Worm (Caenorhabditis elegans) whole organism, young adult: Measurements from ENCODE around the gene W01A11.1.

Experiments
- B0019.2 ChIP-seq: fragments of 200-800 bp; sonication (Bioruptor generic); conservative IDR thresholded peaks from 2 replicates; pipeline ENCODE4 v1.3.6; 2022; ENCODE audit warnings: missing genetic modification reagents, missing genetic modification characterization, missing compliant biosample characterization
- B0336.3 ChIP-seq: fragments of 200-800 bp; sonication (Bioruptor generic); IDR thresholded peaks from 2 replicates; pipeline ENCODE4 v1.3.6; 2022; ENCODE audit warnings: missing genetic modification characterization, missing compliant biosample characterization
- F22D6.2 ChIP-seq: sonication (generic microtip); optimal IDR thresholded peaks from 2 replicates; lab custom pipeline; 2016; ENCODE audit warnings: mild to moderate bottlenecking, missing genetic modification characterization, missing compliant biosample characterization
- F55B11.4 ChIP-seq: sonication (generic microtip); optimal IDR thresholded peaks from 2 replicates; lab custom pipeline; 2016; ENCODE audit warnings: missing compliant biosample characterization, missing genetic modification characterization, borderline replicate concordance; ENCODE audit not compliant: insufficient read depth
- Y53F4B.3 ChIP-seq: fragments of 200-800 bp; sonication (Bioruptor generic); IDR thresholded peaks from 2 replicates; pipeline ENCODE4 v1.3.6; 2022; ENCODE audit warnings: missing genetic modification reagents, missing genetic modification characterization, missing compliant biosample characterization
- Y53G8AR.9 ChIP-seq: fragments of 200-800 bp; sonication (Bioruptor generic); conservative IDR thresholded peaks from 2 replicates; pipeline ENCODE4 v1.3.6; 2022; ENCODE audit warnings: missing genetic modification reagents, missing genetic modification characterization, missing compliant biosample characterization
- ZK185.1 ChIP-seq: sonication (generic microtip); optimal IDR thresholded peaks from 2 replicates; lab custom pipeline; 2016; ENCODE audit warnings: mild to moderate bottlenecking, missing genetic modification characterization, missing compliant biosample characterization; ENCODE audit not compliant: poor library complexity, severe bottlenecking
- ama-1 ChIP-seq, 3 experiments: fragments of 150-350 bp in 1 of 3; sonication (generic microtip) in 2 of 3; optimal IDR thresholded peaks; 2 replicates each; lab custom pipeline; 2014 to 2018; ENCODE audit warnings: missing biosample characterization in 2 of 3, missing genetic modification characterization in 2 of 3, missing genetic modification reagents in 2 of 3
- atf-7 ChIP-seq: sonication (generic microtip); optimal IDR thresholded peaks from 2 replicates; lab custom pipeline; 2017; ENCODE audit warnings: mild to moderate bottlenecking, missing genetic modification characterization, missing compliant biosample characterization
- attf-3 ChIP-seq: fragments of 200-800 bp; sonication (Bioruptor generic); conservative IDR thresholded peaks from 2 replicates; pipeline ENCODE4 v1.3.6; 2022; ENCODE audit warnings: missing genetic modification reagents, missing genetic modification characterization, missing compliant biosample characterization
- bed-2 ChIP-seq: fragments of 200-800 bp; sonication (Bioruptor generic); IDR thresholded peaks from 2 replicates; pipeline ENCODE4 v1.3.6; 2022; ENCODE audit warnings: missing genetic modification reagents, missing genetic modification characterization, missing compliant biosample characterization
- ceh-27 ChIP-seq: fragments of 200-800 bp; sonication (Bioruptor generic); optimal IDR thresholded peaks from 2 replicates; lab custom pipeline; 2018; ENCODE audit warnings: mild to moderate bottlenecking, missing genetic modification characterization, moderate library complexity, missing compliant biosample characterization
- ceh-40 ChIP-seq: fragments of 200-800 bp; sonication (Bioruptor generic); IDR thresholded peaks from 2 replicates; pipeline ENCODE4 v1.3.6; 2022; ENCODE audit warnings: missing genetic modification characterization, missing compliant biosample characterization
- ceh-79 ChIP-seq: sonication (generic microtip); optimal IDR thresholded peaks from 2 replicates; lab custom pipeline; 2017; ENCODE audit warnings: mild to moderate bottlenecking, missing genetic modification characterization, missing compliant biosample characterization
- chd-7 ChIP-seq: sonication (generic microtip); optimal IDR thresholded peaks from 2 replicates; lab custom pipeline; 2016; ENCODE audit warnings: mild to moderate bottlenecking, missing genetic modification characterization, moderate library complexity, missing compliant biosample characterization
- dpff-1 ChIP-seq: sonication (generic microtip); optimal IDR thresholded peaks from 2 replicates; lab custom pipeline; 2017; ENCODE audit warnings: mild to moderate bottlenecking, missing genetic modification characterization, missing compliant biosample characterization
- dpl-1 ChIP-seq: fragments of 150-350 bp; optimal IDR thresholded peaks from 2 replicates; lab custom pipeline; 2014; ENCODE audit warnings: missing biosample characterization, missing genetic modification reagents, missing genetic modification characterization
- egl-18 ChIP-seq: fragments of 200-800 bp; sonication (Bioruptor generic); IDR thresholded peaks from 2 replicates; pipeline ENCODE4 v1.3.6; 2022; ENCODE audit warnings: missing genetic modification reagents, missing genetic modification characterization, missing compliant biosample characterization
- ekl-4 ChIP-seq: fragments of 200-800 bp; sonication (Bioruptor generic); IDR thresholded peaks from 2 replicates; pipeline ENCODE4 v1.3.6; 2022; ENCODE audit warnings: missing genetic modification reagents, missing genetic modification characterization, missing compliant biosample characterization
- fkh-3 ChIP-seq: sonication (generic microtip); optimal IDR thresholded peaks from 2 replicates; lab custom pipeline; 2016; ENCODE audit warnings: mild to moderate bottlenecking, missing genetic modification characterization, missing compliant biosample characterization
- gei-17 ChIP-seq: fragments of 200-800 bp; sonication (Bioruptor generic); optimal IDR thresholded peaks from 2 replicates; lab custom pipeline; 2018; ENCODE audit warnings: mild to moderate bottlenecking, missing genetic modification characterization, missing compliant biosample characterization
- him-1 ChIP-seq: sonication (generic microtip); optimal IDR thresholded peaks from 2 replicates; lab custom pipeline; 2016; ENCODE audit warnings: missing genotype, missing genetic modification reagents, missing genetic modification characterization, missing compliant biosample characterization
- hlh-12 ChIP-seq: sonication (generic microtip); optimal IDR thresholded peaks from 2 replicates; lab custom pipeline; 2016; ENCODE audit warnings: missing genetic modification characterization, missing compliant biosample characterization
- hmg-1.2 ChIP-seq: fragments of 200-800 bp; sonication (Bioruptor generic); IDR thresholded peaks from 2 replicates; pipeline ENCODE4 v1.3.6; 2022; ENCODE audit warnings: missing genetic modification reagents, missing genetic modification characterization, missing compliant biosample characterization
- hmg-20 ChIP-seq: fragments of 200-800 bp; sonication (Bioruptor generic); IDR thresholded peaks from 2 replicates; pipeline ENCODE4 v1.3.6; 2022; ENCODE audit warnings: missing genetic modification reagents, missing genetic modification characterization, missing compliant biosample characterization
- hrde-1 ChIP-seq: sonication (generic microtip); optimal IDR thresholded peaks from 2 replicates; lab custom pipeline; 2016; ENCODE audit warnings: missing genetic modification characterization, mild to moderate bottlenecking, missing compliant biosample characterization, moderate library complexity, missing genotype, missing genetic modification reagents, borderline replicate concordance
- lag-1 ChIP-seq: fragments of 200-800 bp; sonication (Bioruptor generic); IDR thresholded peaks from 2 replicates; pipeline ENCODE4 v1.3.6; 2022; ENCODE audit warnings: missing genetic modification reagents, missing genetic modification characterization, missing compliant biosample characterization
- lin-54 ChIP-seq: fragments of 200-800 bp; sonication (Bioruptor generic); optimal IDR thresholded peaks from 2 replicates; lab custom pipeline; 2018; ENCODE audit warnings: mild to moderate bottlenecking, missing genetic modification characterization, missing compliant biosample characterization
- lsl-1 ChIP-seq: fragments of 200-800 bp; sonication (Bioruptor generic); optimal IDR thresholded peaks from 2 replicates; lab custom pipeline; 2018; ENCODE audit warnings: mild to moderate bottlenecking, missing genetic modification characterization, moderate library complexity, missing compliant biosample characterization
- madf-10 ChIP-seq: sonication (generic microtip); optimal IDR thresholded peaks from 2 replicates; lab custom pipeline; 2016; ENCODE audit warnings: mild to moderate bottlenecking, missing genetic modification characterization, missing compliant biosample characterization
- madf-3 ChIP-seq: fragments of 200-800 bp; sonication (Bioruptor generic); IDR thresholded peaks from 2 replicates; pipeline ENCODE4 v1.3.6; 2022; ENCODE audit warnings: missing genetic modification reagents, missing genetic modification characterization, missing compliant biosample characterization
- mcd-1 ChIP-seq: fragments of 200-800 bp; sonication (Bioruptor generic); IDR thresholded peaks from 2 replicates; pipeline ENCODE4 v1.3.6; 2022; ENCODE audit warnings: missing genetic modification reagents, missing genetic modification characterization, missing compliant biosample characterization
- nhr-120 ChIP-seq: fragments of 200-800 bp; sonication (Bioruptor generic); IDR thresholded peaks from 2 replicates; pipeline ENCODE4 v1.3.6; 2022; ENCODE audit warnings: missing genetic modification characterization, missing compliant biosample characterization
- nhr-179 ChIP-seq: sonication (generic microtip); optimal IDR thresholded peaks from 2 replicates; lab custom pipeline; 2016; ENCODE audit warnings: mild to moderate bottlenecking, missing genetic modification characterization, missing compliant biosample characterization
- nhr-27 ChIP-seq: fragments of 200-800 bp; sonication (Bioruptor generic); optimal IDR thresholded peaks from 2 replicates; lab custom pipeline; 2018; ENCODE audit warnings: mild to moderate bottlenecking, missing genetic modification characterization, moderate library complexity, missing compliant biosample characterization
- pbrm-1 ChIP-seq: fragments of 200-800 bp; sonication (Bioruptor generic); IDR thresholded peaks from 2 replicates; pipeline ENCODE4 v1.3.6; 2022; ENCODE audit warnings: missing genetic modification reagents, missing genetic modification characterization, missing compliant biosample characterization
- snpc-3.4 ChIP-seq: sonication (generic microtip); optimal IDR thresholded peaks from 2 replicates; lab custom pipeline; 2017; ENCODE audit warnings: missing genetic modification characterization, mild to moderate bottlenecking, missing compliant biosample characterization, antibody characterized with exemption, moderate library complexity, missing genotype, missing genetic modification reagents
- snpc-4 ChIP-seq, 5 experiments: fragments of 150-350 bp in 1 of 5; sonication (generic microtip) in 4 of 5; optimal IDR thresholded peaks; 2 replicates each; lab custom pipeline; 2014 to 2018; ENCODE audit warnings: missing genetic modification characterization in 5 of 5, missing biosample characterization in 3 of 5, antibody characterized with exemption in 2 of 5, mild to moderate bottlenecking in 2 of 5, missing compliant biosample characterization in 2 of 5, missing genotype in 2 of 5, moderate library complexity in 2 of 5, missing genetic modification reagents in 1 of 5
- somi-1 ChIP-seq: fragments of 200-800 bp; sonication (Bioruptor generic); optimal IDR thresholded peaks from 2 replicates; lab custom pipeline; 2018; ENCODE audit warnings: mild to moderate bottlenecking, missing genetic modification characterization, missing compliant biosample characterization
- tbx-9 ChIP-seq: sonication (generic microtip); optimal IDR thresholded peaks from 2 replicates; lab custom pipeline; 2016; ENCODE audit warnings: borderline replicate concordance, missing genetic modification characterization, inconsistent platforms, missing compliant biosample characterization
- unc-130 ChIP-seq: sonication (generic microtip); optimal IDR thresholded peaks from 2 replicates; lab custom pipeline; 2016; ENCODE audit warnings: missing genetic modification reagents, missing genetic modification characterization, missing compliant biosample characterization

The W01A11.1 gene

ce11 chrV:6548309-6548708 is 49.3 kb downstream of the W01A11.1 start:
- TF ChIP-seq madf-3 = no peak
- no peak for TF ChIP-seq Y53F4B.3 (GFP tag; lab: Robert Waterston, UW)
- TF ChIP-seq somi-1 (GFP tag; lab: Kevin White, UChicago) = no peak
- TF ChIP-seq, all 124 proteins: peak for 0

ce11 chrV:6549148-6549547 is 50.1 kb downstream of the W01A11.1 start, which contains the start of gene K04A8.20:
K04A8.20 (plus strand) TSS chrV:6549448.
- no peak for TF ChIP-seq ZK185.1 (tag; lab: Kevin White, UChicago)
- no peak for TF ChIP-seq snpc-4 (GFP tag; optimal IDR thresholded peaks at IDR 0.05; lab: Kevin White, UChicago)
- no peak for TF ChIP-seq snpc-4 (tag; optimal IDR thresholded peaks at IDR 0.05; lab: Kevin White, UChicago)
- no peak for TF ChIP-seq hmg-1.2 (GFP tag; lab: Robert Waterston, UW)
- no peak for TF ChIP-seq Y53G8AR.9 (GFP tag; lab: Robert Waterston, UW)
- no peak for TF ChIP-seq B0019.2 (GFP tag; lab: Robert Waterston, UW)

ce11 chrV:6549871-6550270 is 50.8 kb downstream of the W01A11.1 start, which contains the start of gene lipl-4:
lipl-4 (plus strand) TSS chrV:6550171.
- TF ChIP-seq tbx-9 (tag; lab: Kevin White, UChicago) = no peak
- TF ChIP-seq hrde-1 (tag; lab: Kevin White, UChicago) = no peak

- TF ChIP-seq hlh-12 (tag; lab: Kevin White, UChicago) (no peak), madf-10 (no peak), lin-54 (GFP tag; lab: Kevin White, UChicago) (peak; percentile 51), ekl-4 (GFP tag; lab: Robert Waterston, UW) (no peak), B0336.3 (no peak), atf-7 (tag; lab: Kevin White, UChicago) (no peak), lag-1 (GFP tag; lab: Robert Waterston, UW) (no peak), mcd-1 (GFP tag; lab: Robert Waterston, UW) (no peak), B0019.2 (GFP tag; lab: Robert Waterston, UW) (no peak), dpl-1 (no peak), nhr-120 (GFP tag; lab: Robert Waterston, UW) (no peak), ceh-27 (no peak), dpff-1 (tag; lab: Kevin White, UChicago) (no peak), bed-2 (no peak), F22D6.2 (no peak), unc-130 (GFP tag; lab: Kevin White, UChicago) (no peak), hmg-20 (GFP tag; lab: Robert Waterston, UW) (no peak), chd-7 (tag; lab: Kevin White, UChicago) (no peak), nhr-27 (no peak), snpc-3.4 (peak; percentile 32), pbrm-1 (GFP tag; lab: Robert Waterston, UW) (peak; percentile 52; the same call in 1 of the 2 replicates), attf-3 (no peak), ceh-79 (tag; lab: Kevin White, UChicago) (no peak), F55B11.4 (no peak), lsl-1 (peak; percentile 7), egl-18 (GFP tag; lab: Robert Waterston, UW) (no peak), hrde-1 (tag; lab: Kevin White, UChicago) (peak; percentile 4), nhr-179 (no peak), gei-17 (GFP tag; lab: Kevin White, UChicago) (no peak), ama-1 (optimal IDR thresholded peaks at IDR 0.05; lab: Kevin White, UChicago) (no peak), ama-1 (GFP tag; optimal IDR thresholded peaks at IDR 0.05; lab: Kevin White, UChicago) (peak in 1 of 2 experiments; percentile 88), ceh-40 (GFP tag; lab: Robert Waterston, UW) (peak; percentile 57; the same call in 1 of the 2 replicates), fkh-3 (tag; lab: Kevin White, UChicago) (no peak), him-1 (tag; lab: Kevin White, UChicago) (peak; percentile 75)
Measured at ce11 chrV:6551707-6552390, 52.8 kb downstream of the W01A11.1 start, which contains the start of gene twk-10. twk-10 (plus strand) TSS chrV:6552340.
